Fruit fly (Drosophila melanogaster) whole organism, wandering third instar larva: ENCODE data around the gene Pbp95.
A peak's percentile ranks its signal among the peaks of the same experiment; 100 is the strongest.

Source experiments
- Abd-B ChIP-seq: fragments of >200 bp; optimal IDR thresholded peaks from 2 replicates; lab custom pipeline; 2017; ENCODE audit warnings: missing biosample characterization, missing genetic modification characterization
- CG9705 ChIP-seq: fragments of 200-800 bp; sonication (Bioruptor generic); optimal IDR thresholded peaks from 2 replicates; lab custom pipeline; 2018; ENCODE audit warnings: missing biosample characterization, mild to moderate bottlenecking, missing genetic modification characterization
- CrebA ChIP-seq: fragments of 200-800 bp; sonication (Bioruptor generic); optimal IDR thresholded peaks from 2 replicates; lab custom pipeline; 2016; ENCODE audit warnings: missing biosample characterization, mild to moderate bottlenecking, missing genetic modification characterization, borderline replicate concordance
- Dfd ChIP-seq: fragments of >200 bp; optimal IDR thresholded peaks from 2 replicates; lab custom pipeline; 2017; ENCODE audit warnings: missing biosample characterization, missing genetic modification characterization
- Dif ChIP-seq: fragments of 200-275, 200-300 bp; sonication (Bioruptor generic); optimal IDR thresholded peaks from 2 replicates; lab custom pipeline; 2018; ENCODE audit warnings: missing biosample characterization, missing genetic modification characterization; ENCODE audit not compliant: partially characterized antibody
- GATAd ChIP-seq: sonication (Bioruptor generic); optimal IDR thresholded peaks from 2 replicates; lab custom pipeline; 2016; ENCODE audit warnings: missing biosample characterization, missing genetic modification characterization
- HLH106 ChIP-seq: fragments of 200-800 bp; optimal IDR thresholded peaks from 3 replicates; lab custom pipeline; 2019; ENCODE audit warnings: missing biosample characterization, mild to moderate bottlenecking, missing genetic modification characterization, moderate library complexity
- Hnf4 ChIP-seq: fragments of 200-800 bp; sonication (Bioruptor generic); optimal IDR thresholded peaks from 2 replicates; lab custom pipeline; 2016; ENCODE audit warnings: missing biosample characterization, mild to moderate bottlenecking, missing genetic modification characterization
- Hr83 ChIP-seq: fragments of 200-300 bp; sonication (Bioruptor generic); optimal IDR thresholded peaks from 2 replicates; lab custom pipeline; 2016; ENCODE audit warnings: missing biosample characterization, mild to moderate bottlenecking, missing genetic modification characterization, moderate library complexity; ENCODE audit not compliant: poor library complexity, severe bottlenecking
- Mio ChIP-seq: sonication (Bioruptor generic); optimal IDR thresholded peaks from 2 replicates; lab custom pipeline; 2016; ENCODE audit warnings: missing biosample characterization, missing genetic modification characterization
- Myc ChIP-seq: fragments of >200 bp; optimal IDR thresholded peaks from 2 replicates; lab custom pipeline; 2017
- N ChIP-seq: fragments of >200 bp; optimal IDR thresholded peaks from 2 replicates; lab custom pipeline; 2018; ENCODE audit warnings: missing biosample characterization, missing external identifiers, missing genetic modification characterization
- OdsH ChIP-seq: fragments of 200-800 bp; sonication (Bioruptor generic); optimal IDR thresholded peaks from 2 replicates; lab custom pipeline; 2016; ENCODE audit warnings: missing biosample characterization, mild to moderate bottlenecking, missing genetic modification characterization
- Rel ChIP-seq, 2 experiments: fragments of 200-800 bp; sonication (Bioruptor generic) in 1 of 2; optimal IDR thresholded peaks; 2 replicates in 1 of 2; 3 replicates in 1 of 2; lab custom pipeline; 2016 to 2019; ENCODE audit warnings: mild to moderate bottlenecking in 2 of 2, missing biosample characterization in 2 of 2, missing genetic modification characterization in 2 of 2, moderate library complexity in 1 of 2
- Sp1 ChIP-seq: fragments of 200-800 bp; sonication (Bioruptor generic); optimal IDR thresholded peaks from 3 replicates; lab custom pipeline; 2019; ENCODE audit warnings: missing biosample characterization, mild to moderate bottlenecking, missing genetic modification characterization, moderate library complexity
- Vsx2 ChIP-seq: fragments of 200-300, 225-300 bp; sonication (Bioruptor generic); optimal IDR thresholded peaks from 2 replicates; lab custom pipeline; 2018; ENCODE audit warnings: missing biosample characterization, missing genetic modification characterization; ENCODE audit not compliant: partially characterized antibody
- br ChIP-seq: fragments of 200-800 bp; sonication (Bioruptor generic); optimal IDR thresholded peaks from 2 replicates; lab custom pipeline; 2016; ENCODE audit warnings: missing biosample characterization, missing genetic modification characterization
- brk ChIP-seq: fragments of 200-800 bp; sonication (Bioruptor generic); optimal IDR thresholded peaks from 2 replicates; lab custom pipeline; 2016; ENCODE audit warnings: missing biosample characterization, mild to moderate bottlenecking, missing genetic modification characterization
- dl ChIP-seq, 2 experiments: fragments of 175-275, 200-275 bp in 1 of 2; fragments of 200-275 bp in 1 of 2; sonication (Bioruptor generic); optimal IDR thresholded peaks; lab custom pipeline; 2018; ENCODE audit warnings: mild to moderate bottlenecking in 2 of 2, missing biosample characterization in 2 of 2, missing genetic modification characterization in 2 of 2, moderate library complexity in 2 of 2; ENCODE audit not compliant: partially characterized antibody in 2 of 2, insufficient read depth in 1 of 2
- dmrt93B ChIP-seq: fragments of 200-800 bp; sonication (Bioruptor generic); optimal IDR thresholded peaks from 2 replicates; lab custom pipeline; 2018; ENCODE audit warnings: missing biosample characterization, mild to moderate bottlenecking, missing genetic modification characterization
- dsf ChIP-seq: sonication (Bioruptor generic); optimal IDR thresholded peaks from 2 replicates; lab custom pipeline; 2016; ENCODE audit warnings: missing biosample characterization, missing genetic modification characterization, borderline replicate concordance
- ey ChIP-seq: fragments of 200-800 bp; sonication (Bioruptor generic); optimal IDR thresholded peaks from 2 replicates; lab custom pipeline; 2016; ENCODE audit warnings: missing biosample characterization, missing genetic modification characterization
- foxo ChIP-seq, 2 experiments: fragments of 200-800 bp; sonication (Bioruptor generic); optimal IDR thresholded peaks; 2 replicates in 1 of 2; 3 replicates in 1 of 2; lab custom pipeline; 2016 to 2017; ENCODE audit warnings: missing biosample characterization in 2 of 2, missing genetic modification characterization in 2 of 2
- fru ChIP-seq: fragments of 200-800 bp; sonication (Bioruptor generic); optimal IDR thresholded peaks from 3 replicates; lab custom pipeline; 2016; ENCODE audit warnings: missing biosample characterization, mild to moderate bottlenecking, missing genetic modification characterization
- h ChIP-seq: fragments of 200-800 bp; sonication (Bioruptor generic); optimal IDR thresholded peaks from 3 replicates; lab custom pipeline; 2016; ENCODE audit warnings: missing biosample characterization, mild to moderate bottlenecking, missing genetic modification characterization
- jim ChIP-seq: fragments of 175-275, 200-325 bp; sonication (Bioruptor generic); optimal IDR thresholded peaks from 2 replicates; lab custom pipeline; 2016; ENCODE audit warnings: missing biosample characterization, mild to moderate bottlenecking, missing genetic modification characterization
- lola ChIP-seq: fragments of >200 bp; optimal IDR thresholded peaks from 2 replicates; lab custom pipeline; 2017; ENCODE audit warnings: missing biosample characterization, missing genetic modification characterization
- psq ChIP-seq: fragments of 200-800 bp; sonication (Bioruptor generic); optimal IDR thresholded peaks from 3 replicates; lab custom pipeline; 2017; ENCODE audit warnings: missing biosample characterization, mild to moderate bottlenecking, missing genetic modification characterization, moderate library complexity
- rgr ChIP-seq: fragments of 200-800 bp; sonication (Bioruptor generic); optimal IDR thresholded peaks from 3 replicates; lab custom pipeline; 2016; ENCODE audit warnings: missing biosample characterization, mild to moderate bottlenecking, missing genetic modification characterization
- sage ChIP-seq: fragments of 200-800 bp; sonication (Bioruptor generic); optimal IDR thresholded peaks from 2 replicates; lab custom pipeline; 2016; ENCODE audit warnings: missing biosample characterization, mild to moderate bottlenecking, missing genetic modification characterization
- sv ChIP-seq: fragments of 200-800 bp; sonication (Bioruptor generic); optimal IDR thresholded peaks from 3 replicates; lab custom pipeline; 2016; ENCODE audit warnings: missing biosample characterization, missing genetic modification characterization
- tai ChIP-seq: sonication (Bioruptor generic); optimal IDR thresholded peaks from 2 replicates; lab custom pipeline; 2016; ENCODE audit warnings: missing biosample characterization, missing genetic modification characterization
- usp ChIP-seq: fragments of >200 bp; optimal IDR thresholded peaks from 2 replicates; lab custom pipeline; 2017; ENCODE audit warnings: missing biosample characterization, missing genetic modification characterization
- woc ChIP-seq: sonication (Bioruptor generic); optimal IDR thresholded peaks from 2 replicates; lab custom pipeline; 2016; ENCODE audit warnings: missing biosample characterization, mild to moderate bottlenecking, missing genetic modification characterization

Pbp95 gene

dm6 chr3R:7969702-7970175, 43.9 kb upstream of the Pbp95 start:
- TF ChIP-seq Dfd (GFP tag; lab: Kevin White, UChicago) (no peak), GATAd (no peak), Hnf4 (peak; percentile 33), fru (GFP tag; lab: Kevin White, UChicago) (peak; percentile 62), usp (no peak), ey (GFP tag; lab: Kevin White, UChicago) (peak; percentile 49), OdsH (peak; percentile 44), N (no peak), HLH106 (tag; lab: Kevin White, UChicago) (peak; percentile 68), br (GFP tag; lab: Kevin White, UChicago) (peak; percentile 42), Sp1 (GFP tag; lab: Kevin White, UChicago) (peak; percentile 58), rgr (GFP tag; lab: Kevin White, UChicago) (peak; percentile 50), foxo (GFP tag; optimal IDR thresholded peaks at IDR 0.05; lab: Kevin White, UChicago) (peak in 1 of 2 experiments; percentile 62), h (GFP tag; lab: Kevin White, UChicago) (peak; percentile 58), Rel (GFP tag; optimal IDR thresholded peaks at IDR 0.05; lab: Kevin White, UChicago) (no peak), Rel (tag; optimal IDR thresholded peaks at IDR 0.05; lab: Kevin White, UChicago) (no peak), brk (GFP tag; lab: Kevin White, UChicago) (no peak), dmrt93B (GFP tag; lab: Kevin White, UChicago) (peak; percentile 32), psq (peak; percentile 31), woc (GFP tag; lab: Kevin White, UChicago) (peak; percentile 3)

DNA sequence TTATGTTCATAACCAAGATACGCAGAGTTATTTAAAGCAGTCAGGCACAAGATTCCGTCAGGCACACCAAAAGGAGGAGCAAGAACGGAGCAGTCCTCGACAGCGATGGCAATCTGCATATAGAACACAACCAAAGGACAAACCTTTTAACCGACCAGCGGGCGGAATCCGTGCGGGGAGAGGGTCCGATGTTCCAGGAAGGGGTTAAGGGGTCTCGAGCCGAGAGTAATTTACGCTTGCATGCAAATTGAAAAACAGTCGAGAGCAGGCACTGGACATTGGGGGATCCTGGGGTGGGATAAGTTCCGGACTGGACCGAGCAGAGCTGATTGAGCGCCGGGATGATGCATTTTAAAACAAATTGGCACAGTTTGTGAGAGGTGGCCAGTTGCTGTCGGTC, 43.0 kb upstream of the Pbp95 start:
- TF ChIP-seq tai (no peak), OdsH (no peak), dl (GFP tag; optimal IDR thresholded peaks at IDR 0.05; lab: Kevin White, UChicago; ENCODE audit: insufficient read depth in 1 of 2, partially characterized antibody in 2 of 2) (no peak), Rel (GFP tag; optimal IDR thresholded peaks at IDR 0.05; lab: Kevin White, UChicago) (no peak), Rel (tag; optimal IDR thresholded peaks at IDR 0.05; lab: Kevin White, UChicago) (no peak), Hr83 (GFP tag; lab: Kevin White, UChicago) (no peak), Dif (no peak), psq (no peak), sv (GFP tag; lab: Kevin White, UChicago) (no peak), jim (GFP tag; lab: Kevin White, UChicago) (no peak), woc (GFP tag; lab: Kevin White, UChicago) (no peak), Abd-B (no peak), CG9705 (GFP tag; lab: Kevin White, UChicago) (no peak), foxo (GFP tag; optimal IDR thresholded peaks at IDR 0.05; lab: Kevin White, UChicago) (no peak), fru (GFP tag; lab: Kevin White, UChicago) (no peak), HLH106 (tag; lab: Kevin White, UChicago) (no peak), Sp1 (GFP tag; lab: Kevin White, UChicago) (no peak)

- no peak for TF ChIP-seq Sp1 (GFP tag; lab: Kevin White, UChicago)
- TF ChIP-seq CrebA (GFP tag; lab: Kevin White, UChicago): no peak
- TF ChIP-seq Dif: no peak
- no peak for TF ChIP-seq fru (GFP tag; lab: Kevin White, UChicago)
- TF ChIP-seq foxo (GFP tag; optimal IDR thresholded peaks at IDR 0.05; lab: Kevin White, UChicago): no peak
- TF ChIP-seq Dfd (GFP tag; lab: Kevin White, UChicago): no peak
- TF ChIP-seq, all 38 proteins: peak for 0
Observed at dm6 chr3R:7972179-7972578, 41.4 kb upstream of the Pbp95 start.

DNA sequence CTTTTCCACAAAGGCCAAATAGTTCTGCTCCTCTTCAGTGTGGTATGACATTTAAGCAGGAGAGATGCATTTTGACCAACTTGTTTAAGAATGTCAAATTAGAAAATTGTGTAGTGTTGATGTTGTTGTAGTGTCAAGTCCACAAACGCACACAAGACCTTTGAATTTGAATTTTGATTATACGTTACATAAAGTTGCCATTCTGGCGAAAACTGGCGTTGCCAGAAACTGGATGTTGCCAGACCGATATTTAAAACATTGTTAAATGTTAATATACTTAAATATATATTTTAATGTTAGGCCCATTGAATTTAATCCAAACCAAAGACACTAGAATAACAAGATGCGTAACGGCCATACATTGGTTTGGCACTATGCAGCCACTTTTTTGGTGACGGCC, 40.5 kb upstream of the Pbp95 start:
- TF ChIP-seq Dif: no peak

DNA sequence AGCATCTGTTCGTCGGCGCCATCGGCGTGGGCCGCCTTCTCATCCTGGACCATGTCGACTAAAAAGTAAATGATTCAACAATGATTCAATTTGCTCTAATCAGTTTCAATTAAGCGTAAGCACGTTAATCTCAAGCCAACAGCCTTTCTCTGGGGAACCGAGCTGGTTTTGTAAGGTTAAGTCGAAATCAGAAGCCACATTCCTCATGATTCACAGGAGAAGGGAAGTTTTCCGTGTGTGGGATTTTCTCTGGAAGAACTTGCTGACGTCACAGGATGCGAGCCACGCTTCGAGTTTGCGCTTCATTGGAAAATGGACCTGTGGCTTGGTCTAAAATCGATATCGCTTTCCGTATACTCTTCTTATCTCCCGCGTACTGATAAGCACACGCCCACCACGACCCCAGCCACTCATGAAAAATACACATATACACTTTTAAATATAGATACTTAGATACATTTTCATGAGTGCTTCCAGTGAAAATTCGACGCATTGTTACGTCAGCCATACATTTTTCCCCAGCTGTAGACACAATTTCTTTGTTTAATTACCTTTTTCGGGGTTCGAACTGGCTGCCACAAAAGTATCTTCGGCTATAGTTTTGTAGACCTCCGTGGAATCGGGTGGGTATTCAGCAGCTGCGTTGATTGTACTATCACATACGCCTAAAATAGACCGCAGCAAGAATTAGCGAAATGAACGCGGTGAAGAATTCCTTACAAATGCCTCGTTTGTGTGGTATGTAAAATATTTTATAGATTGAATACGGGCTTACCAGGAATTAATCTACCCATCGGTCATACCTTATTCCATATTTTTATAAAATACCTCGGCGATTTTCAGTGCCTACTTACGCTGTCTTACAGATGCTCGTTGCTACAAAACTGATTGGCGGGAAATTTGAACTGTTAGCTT, 36.3 kb upstream of the Pbp95 start:
- no peak for TF ChIP-seq dmrt93B (GFP tag; lab: Kevin White, UChicago)
- TF ChIP-seq foxo (GFP tag; optimal IDR thresholded peaks at IDR 0.05; lab: Kevin White, UChicago): peak in 1 of 2 experiments; percentile 8
- TF ChIP-seq dsf: no peak
- no peak for TF ChIP-seq Myc (lab: Kevin White, UChicago)
- TF ChIP-seq HLH106 (tag; lab: Kevin White, UChicago): peak; percentile 4
- no peak for TF ChIP-seq Mio (GFP tag; lab: Kevin White, UChicago)
- peak; percentile 34 for TF ChIP-seq Sp1 (GFP tag; lab: Kevin White, UChicago)
- TF ChIP-seq sage (GFP tag; lab: Kevin White, UChicago): no peak
- peak; percentile 54 for TF ChIP-seq Vsx2 (GFP tag; lab: Kevin White, UChicago)
- TF ChIP-seq ey (GFP tag; lab: Kevin White, UChicago): no peak
- no peak for TF ChIP-seq Dfd (GFP tag; lab: Kevin White, UChicago)
- peak; percentile 17 for TF ChIP-seq br (GFP tag; lab: Kevin White, UChicago)
- TF ChIP-seq tai: no peak
- peak; percentile 56 for TF ChIP-seq Hnf4
- no peak for TF ChIP-seq usp
- peak; percentile 8 for TF ChIP-seq sv (GFP tag; lab: Kevin White, UChicago)
- TF ChIP-seq CrebA (GFP tag; lab: Kevin White, UChicago): peak; percentile 27
- no peak for TF ChIP-seq dl (GFP tag; optimal IDR thresholded peaks at IDR 0.05; lab: Kevin White, UChicago; ENCODE audit: insufficient read depth in 1 of 2, partially characterized antibody in 2 of 2)
- TF ChIP-seq Dif: peak; percentile 82
- peak; percentile 13 for TF ChIP-seq woc (GFP tag; lab: Kevin White, UChicago)
- TF ChIP-seq Abd-B: no peak
- no peak for TF ChIP-seq CG9705 (GFP tag; lab: Kevin White, UChicago)
- no peak for TF ChIP-seq GATAd
- no peak for TF ChIP-seq fru (GFP tag; lab: Kevin White, UChicago)
- TF ChIP-seq lola (GFP tag; lab: Kevin White, UChicago): no peak
- TF ChIP-seq brk (GFP tag; lab: Kevin White, UChicago): no peak
